Worm (Caenorhabditis elegans) whole organism, young adult: ENCODE measurements around the gene nhr-156.

Source experiments
- B0035.1 ChIP-seq: sonication (generic microtip); optimal IDR thresholded peaks from 2 replicates; lab custom pipeline; 2016; ENCODE audit warnings: missing genetic modification characterization, mild to moderate bottlenecking, missing compliant biosample characterization, missing genotype, missing genetic modification reagents
- B0336.3 ChIP-seq: fragments of 200-800 bp; sonication (Bioruptor generic); IDR thresholded peaks from 2 replicates; pipeline ENCODE4 v1.3.6; 2022; ENCODE audit warnings: missing genetic modification characterization, missing compliant biosample characterization
- F23B12.7 ChIP-seq: sonication (generic microtip); optimal IDR thresholded peaks from 2 replicates; lab custom pipeline; 2017; ENCODE audit warnings: missing genetic modification characterization, mild to moderate bottlenecking, missing compliant biosample characterization, antibody characterized with exemption, moderate library complexity; ENCODE audit not compliant: insufficient read depth
- F55B11.4 ChIP-seq: sonication (generic microtip); optimal IDR thresholded peaks from 2 replicates; lab custom pipeline; 2016; ENCODE audit warnings: missing compliant biosample characterization, missing genetic modification characterization, borderline replicate concordance; ENCODE audit not compliant: insufficient read depth
- F57A8.1 ChIP-seq: fragments of 200-800 bp; sonication (Bioruptor generic); optimal IDR thresholded peaks from 2 replicates; lab custom pipeline; 2018; ENCODE audit warnings: mild to moderate bottlenecking, missing genetic modification characterization, moderate library complexity, missing compliant biosample characterization
- K11D2.4 ChIP-seq: fragments of 200-800 bp; sonication (Bioruptor generic); IDR thresholded peaks from 2 replicates; pipeline ENCODE4 v1.3.6; 2022; ENCODE audit warnings: missing genetic modification reagents, missing genetic modification characterization, missing compliant biosample characterization
- K12H6.12 ChIP-seq: fragments of 200-800 bp; sonication (Bioruptor generic); optimal IDR thresholded peaks from 2 replicates; lab custom pipeline; 2018; ENCODE audit warnings: mild to moderate bottlenecking, missing genetic modification characterization, missing compliant biosample characterization
- T26A5.8 ChIP-seq: sonication (generic microtip); optimal IDR thresholded peaks from 2 replicates; lab custom pipeline; 2016; ENCODE audit warnings: missing genetic modification characterization, missing compliant biosample characterization
- Y67H2A.10 ChIP-seq: fragments of 200-800 bp; sonication (Bioruptor generic); conservative IDR thresholded peaks from 2 replicates; pipeline ENCODE4 v1.3.6; 2022; ENCODE audit warnings: missing genetic modification reagents, missing genetic modification characterization, missing compliant biosample characterization
- Y95B8A.8 ChIP-seq: fragments of 200-800 bp; sonication (Bioruptor generic); IDR thresholded peaks from 2 replicates; pipeline ENCODE4 v1.3.6; 2022; ENCODE audit warnings: missing genetic modification reagents, missing genetic modification characterization, missing compliant biosample characterization
- ZK185.1 ChIP-seq: sonication (generic microtip); optimal IDR thresholded peaks from 2 replicates; lab custom pipeline; 2016; ENCODE audit warnings: mild to moderate bottlenecking, missing genetic modification characterization, missing compliant biosample characterization; ENCODE audit not compliant: poor library complexity, severe bottlenecking
- aptf-3 ChIP-seq: fragments of 200-800 bp; sonication (Bioruptor generic); IDR thresholded peaks from 2 replicates; pipeline ENCODE4 v1.3.6; 2022; ENCODE audit warnings: missing genetic modification characterization, missing compliant biosample characterization
- attf-3 ChIP-seq: fragments of 200-800 bp; sonication (Bioruptor generic); conservative IDR thresholded peaks from 2 replicates; pipeline ENCODE4 v1.3.6; 2022; ENCODE audit warnings: missing genetic modification reagents, missing genetic modification characterization, missing compliant biosample characterization
- attf-5 ChIP-seq: fragments of 200-800 bp; sonication (Bioruptor generic); optimal IDR thresholded peaks from 2 replicates; lab custom pipeline; 2018; ENCODE audit warnings: mild to moderate bottlenecking, missing genetic modification characterization, missing compliant biosample characterization
- attf-6 ChIP-seq: fragments of 200-800 bp; sonication (Bioruptor generic); IDR thresholded peaks from 2 replicates; pipeline ENCODE4 v1.3.6; 2022; ENCODE audit warnings: missing genetic modification reagents, missing genetic modification characterization, missing compliant biosample characterization
- ccch-3 ChIP-seq: fragments of 200-800 bp; sonication (Bioruptor generic); optimal IDR thresholded peaks from 2 replicates; lab custom pipeline; 2018; ENCODE audit warnings: mild to moderate bottlenecking, missing genetic modification characterization, missing compliant biosample characterization
- cebp-2 ChIP-seq: fragments of 200-800 bp; sonication (Bioruptor generic); IDR thresholded peaks from 2 replicates; pipeline ENCODE4 v1.3.6; 2022; ENCODE audit warnings: missing genetic modification characterization, missing compliant biosample characterization
- ceh-100 ChIP-seq: fragments of 200-800 bp; sonication (Bioruptor generic); IDR thresholded peaks from 2 replicates; pipeline ENCODE4 v1.3.6; 2022; ENCODE audit warnings: missing genetic modification reagents, missing genetic modification characterization, missing compliant biosample characterization
- ceh-27 ChIP-seq: fragments of 200-800 bp; sonication (Bioruptor generic); optimal IDR thresholded peaks from 2 replicates; lab custom pipeline; 2018; ENCODE audit warnings: mild to moderate bottlenecking, missing genetic modification characterization, moderate library complexity, missing compliant biosample characterization
- ceh-40 ChIP-seq: fragments of 200-800 bp; sonication (Bioruptor generic); IDR thresholded peaks from 2 replicates; pipeline ENCODE4 v1.3.6; 2022; ENCODE audit warnings: missing genetic modification characterization, missing compliant biosample characterization
- die-1 ChIP-seq: sonication (generic microtip); optimal IDR thresholded peaks from 2 replicates; lab custom pipeline; 2016; ENCODE audit warnings: missing genotype, mild to moderate bottlenecking, missing genetic modification characterization, missing compliant biosample characterization
- dpl-1 ChIP-seq: fragments of 150-350 bp; optimal IDR thresholded peaks from 2 replicates; lab custom pipeline; 2014; ENCODE audit warnings: missing biosample characterization, missing genetic modification reagents, missing genetic modification characterization
- gei-17 ChIP-seq: fragments of 200-800 bp; sonication (Bioruptor generic); optimal IDR thresholded peaks from 2 replicates; lab custom pipeline; 2018; ENCODE audit warnings: mild to moderate bottlenecking, missing genetic modification characterization, missing compliant biosample characterization
- him-1 ChIP-seq: sonication (generic microtip); optimal IDR thresholded peaks from 2 replicates; lab custom pipeline; 2016; ENCODE audit warnings: missing genotype, missing genetic modification reagents, missing genetic modification characterization, missing compliant biosample characterization
- hlh-12 ChIP-seq: sonication (generic microtip); optimal IDR thresholded peaks from 2 replicates; lab custom pipeline; 2016; ENCODE audit warnings: missing genetic modification characterization, missing compliant biosample characterization
- hmg-20 ChIP-seq: fragments of 200-800 bp; sonication (Bioruptor generic); IDR thresholded peaks from 2 replicates; pipeline ENCODE4 v1.3.6; 2022; ENCODE audit warnings: missing genetic modification reagents, missing genetic modification characterization, missing compliant biosample characterization
- let-607 ChIP-seq, 2 experiments: fragments of 200-800 bp in 1 of 2; sonication (Bioruptor generic) in 1 of 2; sonication (generic microtip) in 1 of 2; optimal IDR thresholded peaks; 2 replicates each; lab custom pipeline; 2016 to 2018; ENCODE audit warnings: mild to moderate bottlenecking in 2 of 2, missing compliant biosample characterization in 2 of 2, missing genetic modification characterization in 2 of 2, moderate library complexity in 2 of 2, missing genotype in 1 of 2
- mel-28 ChIP-seq: sonication (generic microtip); optimal IDR thresholded peaks from 2 replicates; lab custom pipeline; 2016; ENCODE audit warnings: borderline replicate concordance, mild to moderate bottlenecking, missing genetic modification characterization, missing compliant biosample characterization
- mes-4 ChIP-seq: sonication (generic microtip); optimal IDR thresholded peaks from 2 replicates; lab custom pipeline; 2016; ENCODE audit warnings: missing genotype, missing genetic modification characterization, missing compliant biosample characterization
- nfya-2 ChIP-seq: fragments of 200-800 bp; sonication (Bioruptor generic); IDR thresholded peaks from 2 replicates; pipeline ENCODE4 v1.3.6; 2022; ENCODE audit warnings: missing genetic modification reagents, missing genetic modification characterization, missing compliant biosample characterization
- rec-8 ChIP-seq, 2 experiments: sonication (generic microtip); optimal IDR thresholded peaks; 2 replicates each; lab custom pipeline; 2016; ENCODE audit warnings: mild to moderate bottlenecking in 2 of 2, missing genetic modification characterization in 2 of 2, missing genetic modification reagents in 2 of 2, missing genotype in 2 of 2, missing biosample characterization in 1 of 2, missing compliant biosample characterization in 1 of 2, moderate library complexity in 1 of 2
- snpc-1.1 ChIP-seq: sonication (generic microtip); optimal IDR thresholded peaks from 2 replicates; lab custom pipeline; 2017; ENCODE audit warnings: missing genetic modification characterization, mild to moderate bottlenecking, missing compliant biosample characterization, antibody characterized with exemption, moderate library complexity, missing genotype, missing genetic modification reagents; ENCODE audit not compliant: insufficient read depth
- tbx-9 ChIP-seq: sonication (generic microtip); optimal IDR thresholded peaks from 2 replicates; lab custom pipeline; 2016; ENCODE audit warnings: borderline replicate concordance, missing genetic modification characterization, inconsistent platforms, missing compliant biosample characterization
- unc-130 ChIP-seq: sonication (generic microtip); optimal IDR thresholded peaks from 2 replicates; lab custom pipeline; 2016; ENCODE audit warnings: missing genetic modification reagents, missing genetic modification characterization, missing compliant biosample characterization
- unc-62 ChIP-seq: fragments of 150-350 bp; optimal IDR thresholded peaks from 2 replicates; lab custom pipeline; 2014; ENCODE audit warnings: missing biosample characterization, missing genetic modification reagents, missing genetic modification characterization
- ztf-26 ChIP-seq: sonication (generic microtip); optimal IDR thresholded peaks from 2 replicates; lab custom pipeline; 2017; ENCODE audit warnings: missing genetic modification characterization, missing compliant biosample characterization

The nhr-156 gene

DNA sequence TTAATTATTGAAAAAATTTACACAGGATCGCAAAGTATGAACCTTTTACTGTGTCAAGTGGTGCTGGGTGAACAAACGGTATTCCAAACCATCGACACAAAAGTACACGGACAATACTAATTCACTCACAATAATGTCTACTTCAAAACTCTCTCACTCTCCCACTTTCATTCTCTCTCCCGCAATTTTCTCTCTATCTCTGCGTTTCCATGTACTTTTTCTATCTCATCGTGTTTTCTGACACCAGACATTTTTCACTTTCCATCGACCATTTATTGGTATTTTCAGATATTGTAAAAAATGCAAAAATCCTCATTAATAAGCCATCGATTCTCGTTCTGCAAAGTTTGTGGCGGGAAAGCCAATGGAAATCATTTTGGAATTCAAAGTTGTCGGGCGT lies at the start of gene nhr-156:
Gene nhr-156 (plus strand): TSS at position 266 of the 400 bp plus-strand sequence.
- no peak for TF ChIP-seq ceh-40 (GFP tag; lab: Robert Waterston, UW)
- no peak for TF ChIP-seq nfya-2 (GFP tag; lab: Robert Waterston, UW)

- TF ChIP-seq snpc-1.1 (tag; lab: Kevin White, UChicago) (no peak), unc-62 (GFP tag; lab: Kevin White, UChicago) (no peak), rec-8 (tag; optimal IDR thresholded peaks at IDR 0.05; lab: Kevin White, UChicago) (no peak), attf-5 (no peak), dpl-1 (no peak), gei-17 (GFP tag; lab: Kevin White, UChicago) (no peak), T26A5.8 (tag; lab: Kevin White, UChicago) (no peak), aptf-3 (GFP tag; lab: Robert Waterston, UW) (no peak), cebp-2 (GFP tag; lab: Robert Waterston, UW) (no peak)
Measured at ce11 chrV:3857778-3858177, 48.1 kb upstream of the nhr-156 start, which contains the start of gene nhr-188. nhr-188 (minus strand) TSS chrV:3857861.

ce11 chrV:3860123-3860522 lies 45.8 kb upstream of the nhr-156 start, which contains the start of gene nhr-189:
nhr-189 (minus strand) TSS chrV:3860243.
- no peak for TF ChIP-seq F57A8.1 (GFP tag; lab: Kevin White, UChicago)
- TF ChIP-seq ccch-3 (GFP tag; lab: Kevin White, UChicago), result no peak
- TF ChIP-seq B0336.3 (GFP tag; lab: Robert Waterston, UW), result no peak
- no peak for TF ChIP-seq ZK185.1
- TF ChIP-seq mes-4 (tag; lab: Kevin White, UChicago), result no peak
- no peak for TF ChIP-seq F55B11.4 (tag; lab: Kevin White, UChicago)
- TF ChIP-seq ceh-100 (GFP tag; lab: Robert Waterston, UW), result no peak
- no peak for TF ChIP-seq Y67H2A.10
- no peak for TF ChIP-seq ceh-27
- TF ChIP-seq attf-6 (GFP tag; lab: Robert Waterston, UW), result no peak
- no peak for TF ChIP-seq hlh-12 (tag; lab: Kevin White, UChicago)
- TF ChIP-seq ztf-26 (tag; lab: Kevin White, UChicago), result no peak
- TF ChIP-seq hmg-20 (GFP tag; lab: Robert Waterston, UW), result no peak

DNA sequence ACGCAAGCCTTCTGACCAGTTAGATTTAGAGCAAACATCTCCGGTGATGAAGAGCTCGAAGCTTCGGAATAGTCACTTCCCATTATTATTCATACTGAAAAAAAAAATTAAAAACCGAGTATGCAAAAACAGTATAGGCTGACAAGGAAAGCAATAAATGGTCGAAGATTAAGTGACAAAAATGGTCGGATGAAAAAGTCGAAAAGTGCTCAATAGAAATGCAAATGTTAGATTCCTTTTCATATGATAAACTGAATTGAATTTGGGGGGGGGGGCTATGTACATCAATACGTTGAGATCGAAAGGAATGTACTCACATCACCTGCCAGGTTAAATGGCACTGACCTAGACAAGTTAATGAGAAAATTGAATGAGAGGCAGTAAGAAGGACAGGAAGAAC lies 43.1 kb upstream of the nhr-156 start, which contains the start of gene nhr-187:
Gene nhr-187 (minus strand): TSS at position 101 of the 400 bp plus-strand sequence.
- TF ChIP-seq tbx-9 (no peak), ztf-26 (tag; lab: Kevin White, UChicago) (no peak), K12H6.12 (tag; lab: Kevin White, UChicago) (no peak), attf-3 (GFP tag; lab: Robert Waterston, UW) (no peak), hlh-12 (tag; lab: Kevin White, UChicago) (no peak), mel-28 (tag; lab: Kevin White, UChicago) (no peak), Y95B8A.8 (GFP tag; lab: Robert Waterston, UW) (no peak), K11D2.4 (no peak), die-1 (tag; lab: Kevin White, UChicago) (no peak), F23B12.7 (tag; lab: Kevin White, UChicago) (no peak), let-607 (tag; optimal IDR thresholded peaks at IDR 0.05; lab: Kevin White, UChicago) (no peak), him-1 (tag; lab: Kevin White, UChicago) (no peak), nfya-2 (GFP tag; lab: Robert Waterston, UW) (no peak), B0035.1 (no peak), unc-130 (GFP tag; lab: Kevin White, UChicago) (no peak)
